Worm (Caenorhabditis elegans) whole organism, L4/young adult: ENCODE data around the gene srj-24.

ENCODE experiments used
- W03F9.2 ChIP-seq: fragments of 150-350 bp; optimal IDR thresholded peaks from 2 replicates; lab custom pipeline; 2014; ENCODE audit warnings: missing biosample characterization, missing genetic modification characterization
- dao-5 ChIP-seq: sonication (generic microtip); optimal IDR thresholded peaks from 2 replicates; lab custom pipeline; 2016; ENCODE audit warnings: missing genotype, missing genetic modification characterization, moderate library complexity, missing compliant biosample characterization
- him-1 ChIP-seq: sonication (generic microtip); optimal IDR thresholded peaks from 2 replicates; lab custom pipeline; 2016; ENCODE audit warnings: missing genotype, missing genetic modification reagents, missing genetic modification characterization, missing compliant biosample characterization

DNA sequence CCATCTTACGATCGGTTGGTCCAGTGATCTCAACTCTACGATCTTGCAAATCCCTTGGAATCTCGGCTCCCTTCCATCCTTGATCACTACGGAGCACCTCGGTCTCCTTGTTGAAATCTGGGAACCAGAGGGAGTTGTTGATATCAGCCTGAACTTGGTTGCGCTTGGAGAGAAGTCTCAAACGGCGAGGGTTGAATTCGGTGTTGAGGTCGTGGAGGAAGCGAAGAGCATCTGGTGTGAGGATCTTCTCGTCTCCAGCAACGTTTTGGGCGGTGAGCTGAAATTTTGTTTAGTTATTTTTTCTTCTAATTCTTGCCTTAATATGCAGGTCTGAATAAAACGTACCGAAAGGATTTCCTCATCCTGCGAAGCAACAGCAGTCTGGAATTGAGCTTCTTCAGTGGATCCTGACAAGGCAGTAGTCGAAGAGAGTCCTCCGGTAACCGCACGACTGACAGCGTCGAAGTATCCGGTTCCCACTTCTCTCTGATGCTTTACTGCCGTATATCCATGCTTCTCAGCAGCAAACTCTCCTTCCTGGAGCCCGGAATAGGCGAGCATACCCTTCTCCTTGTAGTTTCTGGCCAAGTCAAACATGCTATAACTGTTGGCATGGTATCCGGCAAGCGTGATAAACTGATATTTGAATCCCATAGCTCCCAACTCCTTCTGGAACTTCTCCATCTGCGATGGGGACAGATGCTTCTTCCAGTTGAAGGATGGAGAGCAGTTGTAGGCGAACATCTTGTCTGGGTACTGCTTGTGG, 12.7 kb downstream of the srj-24 start:
- TF ChIP-seq dao-5 (tag; lab: Kevin White, UChicago) (no peak), him-1 (no peak), W03F9.2 (no peak)
